Worm (Caenorhabditis elegans) whole organism, L1 larva: ENCODE results near the gene decr-1.1.

Source experiments
- mdl-1 ChIP-seq, 2 experiments: fragments of 150-350 bp; optimal IDR thresholded peaks; 2 replicates each; lab custom pipeline; 2014 to 2017; ENCODE audit warnings: missing biosample characterization in 2 of 2, missing genetic modification characterization in 2 of 2, inconsistent platforms in 1 of 2
- snpc-4 ChIP-seq: fragments of 150-350 bp; optimal IDR thresholded peaks from 2 replicates; lab custom pipeline; 2014; ENCODE audit warnings: missing biosample characterization, missing genetic modification characterization

- TF ChIP-seq mdl-1 (tag; optimal IDR thresholded peaks at IDR 0.05; lab: Kevin White, UChicago) = no peak
- no peak for TF ChIP-seq snpc-4 (tag; lab: Kevin White, UChicago)
Measured at ce11 chrV:13738374-13738773, 43.8 kb upstream of the decr-1.1 start, which contains the start of gene irg-5.
